Worm (Caenorhabditis elegans) whole organism, L4 larva: ENCODE measurements around the gene C55A1.6.

Experiments used
- ces-1 ChIP-seq: fragments of 150-350 bp; sonication (generic microtip); optimal IDR thresholded peaks from 4 replicates; lab custom pipeline; 2014; ENCODE audit warnings: missing biosample characterization, missing genetic modification reagents, missing genetic modification characterization
- lin-13 ChIP-seq: fragments of 150-350 bp; optimal IDR thresholded peaks from 2 replicates; lab custom pipeline; 2014; ENCODE audit warnings: missing biosample characterization, missing genetic modification reagents, missing genetic modification characterization
- mep-1 ChIP-seq: fragments of 150-350 bp; sonication (generic microtip); optimal IDR thresholded peaks from 3 replicates; lab custom pipeline; 2014; ENCODE audit warnings: missing biosample characterization, missing genetic modification characterization
- nhr-237 ChIP-seq: sonication (generic microtip); optimal IDR thresholded peaks from 2 replicates; lab custom pipeline; 2017; ENCODE audit warnings: missing biosample characterization, missing genetic modification characterization
- nhr-6 ChIP-seq: fragments of 150-350 bp; optimal IDR thresholded peaks from 2 replicates; lab custom pipeline; 2014; ENCODE audit warnings: missing biosample characterization, missing genetic modification characterization
- unc-39 ChIP-seq: sonication (generic microtip); optimal IDR thresholded peaks from 2 replicates; lab custom pipeline; 2017; ENCODE audit warnings: missing biosample characterization, missing genetic modification characterization
- unc-62 ChIP-seq, 3 experiments: fragments of 150-350 bp in 1 of 3; sonication (generic microtip); optimal IDR thresholded peaks in 2 of 3; peaks in 1 of 3; 1 replicate in 1 of 3; 2 replicates in 2 of 3; lab custom pipeline; 2014 to 2017; ENCODE audit warnings: missing biosample characterization in 3 of 3, missing genetic modification characterization in 3 of 3, missing genetic modification reagents in 3 of 3, missing genotype in 1 of 3
- zag-1 ChIP-seq: fragments of 150-350 bp; optimal IDR thresholded peaks from 2 replicates; lab custom pipeline; 2014; ENCODE audit warnings: missing biosample characterization, missing genetic modification characterization
- zfp-3 ChIP-seq: fragments of 200-800 bp; sonication (Bioruptor generic); conservative IDR thresholded peaks from 2 replicates; pipeline ENCODE4 v1.3.6; 2022; ENCODE audit warnings: missing genetic modification reagents, missing genetic modification characterization, missing compliant biosample characterization
- ztf-11 ChIP-seq: fragments of 150-350 bp; optimal IDR thresholded peaks from 2 replicates; lab custom pipeline; 2014; ENCODE audit warnings: missing biosample characterization, missing genetic modification characterization
- ztf-7 ChIP-seq: fragments of 150-350 bp; optimal IDR thresholded peaks from 2 replicates; lab custom pipeline; 2014; ENCODE audit warnings: missing biosample characterization, missing genetic modification characterization

DNA sequence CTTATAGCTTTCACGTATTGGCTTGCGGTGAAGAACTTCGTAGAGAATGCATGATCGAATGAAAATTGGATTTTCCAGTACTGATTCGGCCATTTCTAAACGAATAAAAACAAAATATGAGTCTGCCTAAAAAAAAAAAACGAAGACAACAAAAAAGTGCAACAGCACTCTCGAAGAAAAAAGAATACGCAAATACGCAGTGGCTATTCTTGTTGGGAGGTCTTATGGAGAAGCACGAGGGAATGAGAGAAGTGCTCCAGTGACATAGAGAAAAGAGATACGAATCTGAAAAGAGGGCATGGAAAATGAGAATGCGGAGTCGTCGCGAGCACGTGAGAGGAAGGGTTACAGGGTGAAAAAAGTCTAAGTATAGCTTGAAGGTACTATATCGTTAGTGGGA is 45.6 kb upstream of the C55A1.6 start, which contains the start of gene fbxa-152:
- TF ChIP-seq zag-1 = no peak
- no peak for TF ChIP-seq lin-13 (GFP tag; lab: Kevin White, UChicago)
- TF ChIP-seq ztf-7 = no peak
- no peak for TF ChIP-seq ztf-11 (tag; lab: Kevin White, UChicago)
- no peak for TF ChIP-seq zfp-3 (GFP tag; lab: Robert Waterston, UW)
- TF ChIP-seq ces-1 (GFP tag; lab: Kevin White, UChicago) = no peak
- no peak for TF ChIP-seq unc-39 (tag; lab: Kevin White, UChicago)
- TF ChIP-seq unc-62 (GFP tag; optimal IDR thresholded peaks at IDR 0.05 in 1 of 2; lab: Kevin White, UChicago) = peak in 1 of 2 experiments; percentile 39
- TF ChIP-seq unc-62 (tag; optimal IDR thresholded peaks at IDR 0.05; lab: Kevin White, UChicago) = no peak
- no peak for TF ChIP-seq nhr-6 (tag; lab: Kevin White, UChicago)
- no peak for TF ChIP-seq nhr-237 (tag; lab: Kevin White, UChicago)
- no peak for TF ChIP-seq mep-1 (tag; lab: Kevin White, UChicago)
